Worm (Caenorhabditis elegans): ENCODE measurements around the gene F55A11.4.

The F55A11.4 gene

DNA sequence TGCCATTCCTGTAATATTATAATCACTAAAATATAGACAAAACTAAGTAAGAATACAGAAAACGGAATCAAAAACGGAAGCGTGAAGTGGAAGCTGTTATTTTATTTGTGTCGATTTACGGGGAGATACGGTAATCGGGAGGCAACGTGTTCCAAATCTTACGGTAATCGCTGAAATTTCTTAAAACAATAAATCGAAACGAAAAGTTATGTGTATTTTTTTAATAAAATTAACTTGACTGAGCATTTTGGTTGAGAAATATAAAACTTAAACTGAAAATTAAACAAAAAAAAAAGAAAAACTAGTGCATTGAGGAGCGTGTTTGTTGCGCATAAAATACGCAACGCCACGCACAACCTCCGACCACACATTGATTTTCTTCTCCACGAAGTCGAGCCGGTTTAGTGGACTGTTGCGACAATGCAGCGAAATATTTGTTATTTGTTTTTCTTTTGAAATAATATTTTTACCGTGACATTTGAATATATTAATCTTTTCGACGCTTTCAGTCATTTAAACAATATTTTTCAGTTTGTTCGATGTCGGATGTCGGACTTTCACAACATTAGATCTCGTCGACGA is 5.8 kb upstream of the F55A11.4 start, which contains the start of the genes F55A11.1 and syx-5 (continued):
- TF ChIP-seq lin-14 (GFP tag; optimal IDR thresholded peaks at IDR 0.05), result peak; percentile 99
- no peak for TF ChIP-seq tlp-1 (tag; optimal IDR thresholded peaks at IDR 0.05)
- TF ChIP-seq rnt-1 (tag; optimal IDR thresholded peaks at IDR 0.05), result peak; percentile 58
- peak; percentile 100 for TF ChIP-seq xbp-1 (tag; optimal IDR thresholded peaks at IDR 0.05)
- TF ChIP-seq fos-1 (tag; optimal IDR thresholded peaks at IDR 0.05), result peak; percentile 68
- TF ChIP-seq irx-1 (tag; optimal IDR thresholded peaks at IDR 0.05), result peak; percentile 98
- TF ChIP-seq isw-1 (GFP tag; IDR thresholded peaks at IDR 0.05), result peak; percentile 94
- TF ChIP-seq lin-39 (tag; optimal IDR thresholded peaks at IDR 0.05), result peak; percentile 97
- TF ChIP-seq hlh-4 (tag; optimal IDR thresholded peaks at IDR 0.05), result no peak
- peak; percentile 34 for TF ChIP-seq skn-1 (tag; optimal IDR thresholded peaks at IDR 0.05)
- TF ChIP-seq Y116A8C.19 (tag; optimal IDR thresholded peaks at IDR 0.05; ENCODE audit: borderline replicate concordance), result no peak
- TF ChIP-seq egl-27 (tag; optimal IDR thresholded peaks at IDR 0.05), result no peak
- TF ChIP-seq unc-86 (tag; optimal IDR thresholded peaks at IDR 0.05), result peak; percentile 94
- no peak for TF ChIP-seq nhr-84 (tag; optimal IDR thresholded peaks at IDR 0.05)
- peak; percentile 78 for TF ChIP-seq C04F5.9 (tag; optimal IDR thresholded peaks at IDR 0.05)
- peak; percentile 81 for TF ChIP-seq efl-3 (GFP tag; optimal IDR thresholded peaks at IDR 0.05)
- no peak for TF ChIP-seq hlh-17 (GFP tag; optimal IDR thresholded peaks at IDR 0.05; ENCODE audit: borderline replicate concordance)
- TF ChIP-seq unc-30 (tag; optimal IDR thresholded peaks at IDR 0.05), result peak; percentile 28
- peak; percentile 86 for TF ChIP-seq aly-2 (tag; optimal IDR thresholded peaks at IDR 0.05)
- TF ChIP-seq mdl-1 (tag; optimal IDR thresholded peaks at IDR 0.05), result peak in 1 of 2 experiments; percentile 72
- peak; percentile 37 for TF ChIP-seq blmp-1 (tag; optimal IDR thresholded peaks at IDR 0.05)
- TF ChIP-seq lsy-2 (tag; optimal IDR thresholded peaks at IDR 0.05), result peak; percentile 100
- TF ChIP-seq ets-5 (GFP tag; IDR thresholded peaks at IDR 0.05), result no peak
- peak; percentile 40 for TF ChIP-seq vab-15 (tag; optimal IDR thresholded peaks at IDR 0.05)
- TF ChIP-seq lin-15B (tag; optimal IDR thresholded peaks at IDR 0.05), result peak; percentile 52
- TF ChIP-seq nhr-85 (tag), result peak; percentile 98
- TF ChIP-seq tbx-2 (tag; optimal IDR thresholded peaks at IDR 0.05), result peak; percentile 96
- no peak for TF ChIP-seq pag-3 (tag; optimal IDR thresholded peaks at IDR 0.05; ENCODE audit: borderline replicate concordance, insufficient read depth)
- peak; percentile 82 for TF ChIP-seq fkh-4 (tag; optimal IDR thresholded peaks at IDR 0.05; ENCODE audit: borderline replicate concordance)
- peak; percentile 87 for TF ChIP-seq mab-9 (GFP tag; IDR thresholded peaks at IDR 0.05)
- TF ChIP-seq dsc-1 (tag; optimal IDR thresholded peaks at IDR 0.05), result peak; percentile 98
- TF ChIP-seq nhr-12 (tag; optimal IDR thresholded peaks at IDR 0.05), result peak; percentile 14
- peak; percentile 97 for TF ChIP-seq nhr-71 (tag; optimal IDR thresholded peaks at IDR 0.05)
- TF ChIP-seq nhr-20 (tag; optimal IDR thresholded peaks at IDR 0.05), result peak; percentile 96
- peak; percentile 76 to 86 for TF ChIP-seq efl-1 (optimal IDR thresholded peaks at IDR 0.05)
- peak; percentile 79 to 97 for TF ChIP-seq efl-1 (GFP tag; optimal IDR thresholded peaks at IDR 0.05 in 1 of 2)
- peak; percentile 92 for TF ChIP-seq ceh-8 (GFP tag; optimal IDR thresholded peaks at IDR 0.05)
- TF ChIP-seq fkh-10 (GFP tag; optimal IDR thresholded peaks at IDR 0.05), result peak; percentile 52
- peak; percentile 74 for TF ChIP-seq nhr-77 (tag; optimal IDR thresholded peaks at IDR 0.05)
- peak; percentile 83 for TF ChIP-seq nhr-11 (tag; optimal IDR thresholded peaks at IDR 0.05)
- peak; percentile 93 for TF ChIP-seq mep-1 (tag; optimal IDR thresholded peaks at IDR 0.05)
- no peak for TF ChIP-seq ces-1 (GFP tag; optimal IDR thresholded peaks at IDR 0.05)
- TF ChIP-seq ceh-88 (GFP tag; IDR thresholded peaks at IDR 0.05), result peak; percentile 88
- no peak for TF ChIP-seq nhr-76 (tag; optimal IDR thresholded peaks at IDR 0.05)
- peak; percentile 34 to 64 (median 57) for TF ChIP-seq ceh-82 (tag; optimal IDR thresholded peaks at IDR 0.05)
- TF ChIP-seq lir-3 (tag; optimal IDR thresholded peaks at IDR 0.05; ENCODE audit: poor library complexity), result peak; percentile 69
- TF ChIP-seq C34B4.2 (tag; optimal IDR thresholded peaks at IDR 0.05), result peak; percentile 70
- TF ChIP-seq fkh-8 (tag; optimal IDR thresholded peaks at IDR 0.05), result peak; percentile 91
- peak; percentile 90 for TF ChIP-seq egl-13 (tag; optimal IDR thresholded peaks at IDR 0.05)
- peak; percentile 95 for TF ChIP-seq nhr-19 (GFP tag; conservative IDR thresholded peaks at IDR 0.05)
- TF ChIP-seq jun-1 (tag; optimal IDR thresholded peaks at IDR 0.05), result peak; percentile 74
- TF ChIP-seq elt-3 (tag; optimal IDR thresholded peaks at IDR 0.05), result peak in 2 of 6 experiments; percentile 68 to 86

Measured in whole organism, L1 larva.